Worm (Caenorhabditis elegans) whole organism, midembryonic: ENCODE data around the gene oac-11.

Source experiments
- T22C8.4 ChIP-seq: fragments of 200-800 bp; sonication (Bioruptor generic); IDR thresholded peaks from 2 replicates; pipeline ENCODE4 v1.3.6; 2022; ENCODE audit warnings: missing genetic modification characterization, missing compliant biosample characterization
- cog-1 ChIP-seq: sonication (generic microtip); optimal IDR thresholded peaks from 2 replicates; lab custom pipeline; 2016; ENCODE audit warnings: missing genetic modification characterization, missing compliant biosample characterization
- flt-1 ChIP-seq: fragments of 200-800 bp; sonication (Bioruptor generic); IDR thresholded peaks from 2 replicates; pipeline ENCODE4 v1.3.6; 2022; ENCODE audit warnings: missing genetic modification characterization, missing compliant biosample characterization
- klf-2 ChIP-seq: fragments of 200-800 bp; sonication (Bioruptor generic); conservative IDR thresholded peaks from 2 replicates; pipeline ENCODE4 v1.3.6; 2022; ENCODE audit warnings: missing genetic modification reagents, missing genetic modification characterization, missing compliant biosample characterization
- med-1 ChIP-seq: sonication (generic microtip); optimal IDR thresholded peaks from 2 replicates; lab custom pipeline; 2017; ENCODE audit warnings: missing genetic modification characterization, mild to moderate bottlenecking, missing compliant biosample characterization, antibody characterized with exemption, missing genetic modification reagents; ENCODE audit not compliant: insufficient read depth
- ref-1 ChIP-seq: fragments of 200-800 bp; sonication (Bioruptor generic); conservative IDR thresholded peaks from 2 replicates; pipeline ENCODE4 v1.3.6; 2022; ENCODE audit warnings: missing genetic modification reagents, missing genetic modification characterization, missing compliant biosample characterization
- tab-1 ChIP-seq: fragments of 200-800 bp; sonication (Bioruptor generic); IDR thresholded peaks from 2 replicates; pipeline ENCODE4 v1.3.6; 2022; ENCODE audit warnings: missing genetic modification characterization, missing compliant biosample characterization
- ztf-23 ChIP-seq: fragments of 200-800 bp; sonication (Bioruptor generic); IDR thresholded peaks from 2 replicates; pipeline ENCODE4 v1.3.6; 2022; ENCODE audit warnings: missing genetic modification reagents, missing genetic modification characterization, missing compliant biosample characterization
- ztf-29 ChIP-seq: fragments of 200-800 bp; sonication (Bioruptor generic); IDR thresholded peaks from 2 replicates; pipeline ENCODE4 v1.3.6; 2022; ENCODE audit warnings: missing genetic modification reagents, missing genetic modification characterization, missing compliant biosample characterization

Gene oac-11

DNA sequence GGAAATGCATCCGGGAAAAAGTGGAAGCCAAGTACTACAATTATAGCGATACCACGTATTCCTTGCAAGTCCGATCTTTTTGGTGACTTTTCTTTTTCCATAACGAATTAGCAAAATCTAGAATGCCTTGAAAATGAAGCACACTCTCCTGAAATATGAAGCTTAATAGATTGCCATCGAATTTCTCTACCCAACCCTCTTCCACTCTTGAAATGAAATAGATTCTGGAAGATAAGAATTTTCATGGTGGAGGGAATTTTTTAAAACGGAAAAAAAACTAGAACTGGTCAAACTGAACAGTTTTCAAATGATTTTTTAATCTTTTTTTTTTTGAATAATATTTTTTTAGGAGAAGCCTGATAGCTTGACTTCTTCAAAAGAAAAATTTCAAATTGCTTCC is at the start of gene oac-11:
TSS of gene oac-11 (minus strand) at position 101 of the 400 bp plus-strand sequence.
- TF ChIP-seq flt-1, result no peak

DNA sequence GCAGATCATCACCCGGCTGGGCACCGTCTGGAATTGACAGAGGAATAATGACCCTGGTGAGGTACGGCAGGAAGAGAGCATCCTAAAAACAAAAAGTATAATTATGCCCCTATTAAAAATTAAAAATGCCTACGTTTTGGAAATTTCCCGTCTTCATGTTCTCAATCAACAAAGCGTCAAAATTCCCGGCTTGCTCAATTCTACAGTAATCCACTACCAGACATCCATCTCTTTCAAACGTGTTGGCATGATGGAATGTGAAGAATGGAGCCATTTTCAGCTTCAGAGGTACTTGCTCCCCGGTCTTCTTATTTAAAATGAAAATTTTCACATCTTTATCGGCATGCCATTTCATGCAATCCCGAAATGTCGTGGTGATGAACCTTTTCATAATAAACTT is 48.6 kb upstream of the oac-11 start:
- TF ChIP-seq tab-1 (GFP tag; lab: Robert Waterston, UW) (no peak), flt-1 (no peak), ztf-29 (GFP tag; lab: Robert Waterston, UW) (no peak), cog-1 (tag; lab: Kevin White, UChicago) (no peak), klf-2 (GFP tag; lab: Robert Waterston, UW) (no peak), med-1 (GFP tag; lab: Kevin White, UChicago) (no peak), ref-1 (GFP tag; lab: Robert Waterston, UW) (no peak), ztf-23 (GFP tag; lab: Robert Waterston, UW) (no peak), T22C8.4 (no peak)

DNA sequence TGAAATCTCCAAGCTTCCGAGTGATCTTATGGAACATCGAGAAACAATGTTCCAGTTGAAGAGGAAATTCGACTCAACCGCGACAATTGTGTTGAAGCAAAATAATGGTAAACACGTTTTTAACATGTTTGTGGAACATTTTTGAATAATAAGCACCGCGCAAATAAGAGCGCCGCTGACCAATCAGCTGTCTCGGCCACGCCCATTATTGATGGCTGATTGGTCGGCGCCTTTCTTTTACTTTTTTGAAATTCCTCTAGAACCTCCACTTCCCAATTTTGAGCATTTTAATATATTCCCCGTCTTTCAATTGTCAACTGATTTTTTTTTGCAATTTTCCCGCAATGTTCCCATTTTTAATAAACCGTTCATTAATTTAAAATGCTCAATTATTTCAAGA is 47.4 kb upstream of the oac-11 start:
- TF ChIP-seq med-1 (GFP tag; lab: Kevin White, UChicago) (no peak), ztf-23 (GFP tag; lab: Robert Waterston, UW) (no peak), ztf-29 (GFP tag; lab: Robert Waterston, UW) (no peak), klf-2 (GFP tag; lab: Robert Waterston, UW) (no peak)

DNA sequence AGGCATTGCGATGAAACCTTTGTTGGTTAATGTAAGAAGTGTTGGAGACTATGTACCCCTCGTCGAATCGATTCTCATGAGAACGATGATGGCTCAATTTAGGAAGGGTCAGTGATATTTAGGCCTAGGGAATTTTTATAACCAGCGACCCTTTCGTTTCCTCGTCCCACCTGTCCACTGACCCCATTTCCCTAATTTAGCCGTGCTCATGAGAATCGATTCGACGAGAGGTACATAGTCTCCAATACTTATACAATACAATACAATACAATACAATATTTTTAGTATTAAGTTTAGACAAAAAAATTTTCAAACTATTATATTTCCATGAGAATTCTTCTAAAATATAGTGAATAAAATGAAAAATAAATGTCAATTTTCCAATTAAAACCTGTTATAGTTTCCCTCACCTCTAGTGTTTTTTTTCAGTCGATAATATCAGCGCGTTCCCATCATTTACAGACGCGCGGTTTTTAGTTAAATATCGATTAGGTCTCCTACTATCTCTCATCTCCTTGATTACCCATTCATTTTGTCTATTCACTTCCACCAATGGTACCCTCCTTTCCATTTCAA is 46.0 kb upstream of the oac-11 start, which contains the start of the genes F53C3.11 and fbxb-103:
TSS of gene F53C3.11 (minus strand) at position 101 of the 576 bp plus-strand sequence.
TSS of gene fbxb-103 (plus strand) at position 526 of the 576 bp plus-strand sequence.
- TF ChIP-seq ref-1 (GFP tag; lab: Robert Waterston, UW), result no peak
- no peak for TF ChIP-seq ztf-23 (GFP tag; lab: Robert Waterston, UW)

DNA sequence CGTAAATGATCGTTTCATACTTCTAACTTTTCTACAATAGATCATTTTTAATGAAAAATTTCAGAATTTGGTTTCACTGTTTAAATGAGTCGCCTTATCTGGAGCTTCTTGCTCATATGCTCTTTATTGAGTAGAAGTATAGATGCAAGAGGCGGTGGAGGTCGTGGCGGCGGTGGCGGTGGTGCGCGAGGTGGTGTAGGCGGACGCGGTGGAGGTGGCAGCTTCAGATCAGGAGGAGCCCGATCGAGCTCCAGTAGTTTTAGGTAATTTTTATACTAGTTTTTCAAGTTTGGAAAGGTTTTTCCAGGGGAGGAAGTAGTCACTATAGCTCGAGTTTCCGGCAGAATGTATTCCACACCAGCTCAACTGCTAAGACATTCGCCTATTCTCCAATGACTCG is 42.1 kb upstream of the oac-11 start, which contains the start of gene F53C3.3:
TSS of gene F53C3.3 (plus strand) at position 59 of the 400 bp plus-strand sequence.
- no peak for TF ChIP-seq flt-1
- TF ChIP-seq klf-2 (GFP tag; lab: Robert Waterston, UW), result no peak
- no peak for TF ChIP-seq tab-1 (GFP tag; lab: Robert Waterston, UW)
- TF ChIP-seq ztf-29 (GFP tag; lab: Robert Waterston, UW), result no peak
- no peak for TF ChIP-seq med-1 (GFP tag; lab: Kevin White, UChicago)
- no peak for TF ChIP-seq ztf-23 (GFP tag; lab: Robert Waterston, UW)
- no peak for TF ChIP-seq ref-1 (GFP tag; lab: Robert Waterston, UW)
- no peak for TF ChIP-seq cog-1 (tag; lab: Kevin White, UChicago)
- TF ChIP-seq T22C8.4, result no peak

DNA sequence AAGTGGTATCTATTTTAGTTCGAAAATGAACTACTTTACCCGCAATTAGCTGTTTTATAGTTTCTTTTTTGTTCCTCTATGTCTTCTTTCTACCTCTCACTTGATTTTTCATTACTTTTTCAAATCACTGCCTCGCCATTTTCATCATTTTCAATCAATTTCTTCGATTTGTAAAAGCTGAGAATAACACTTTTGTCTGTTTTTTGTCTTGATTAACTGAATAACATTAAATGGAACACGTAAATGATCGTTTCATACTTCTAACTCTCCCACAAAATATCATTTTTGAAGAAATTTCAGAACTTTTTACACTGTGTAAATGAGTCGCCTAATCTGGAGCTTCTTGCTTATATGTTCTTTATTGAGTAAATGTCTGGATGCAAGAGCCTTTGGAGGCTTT is 40.4 kb upstream of the oac-11 start, which contains the start of gene F53C3.4:
TSS of gene F53C3.4 (plus strand) at position 301 of the 400 bp plus-strand sequence.
- TF ChIP-seq flt-1 (no peak), ref-1 (GFP tag; lab: Robert Waterston, UW) (no peak), cog-1 (tag; lab: Kevin White, UChicago) (no peak), ztf-23 (GFP tag; lab: Robert Waterston, UW) (no peak), klf-2 (GFP tag; lab: Robert Waterston, UW) (no peak), med-1 (GFP tag; lab: Kevin White, UChicago) (no peak), tab-1 (GFP tag; lab: Robert Waterston, UW) (no peak), ztf-29 (GFP tag; lab: Robert Waterston, UW) (no peak), T22C8.4 (no peak)

DNA sequence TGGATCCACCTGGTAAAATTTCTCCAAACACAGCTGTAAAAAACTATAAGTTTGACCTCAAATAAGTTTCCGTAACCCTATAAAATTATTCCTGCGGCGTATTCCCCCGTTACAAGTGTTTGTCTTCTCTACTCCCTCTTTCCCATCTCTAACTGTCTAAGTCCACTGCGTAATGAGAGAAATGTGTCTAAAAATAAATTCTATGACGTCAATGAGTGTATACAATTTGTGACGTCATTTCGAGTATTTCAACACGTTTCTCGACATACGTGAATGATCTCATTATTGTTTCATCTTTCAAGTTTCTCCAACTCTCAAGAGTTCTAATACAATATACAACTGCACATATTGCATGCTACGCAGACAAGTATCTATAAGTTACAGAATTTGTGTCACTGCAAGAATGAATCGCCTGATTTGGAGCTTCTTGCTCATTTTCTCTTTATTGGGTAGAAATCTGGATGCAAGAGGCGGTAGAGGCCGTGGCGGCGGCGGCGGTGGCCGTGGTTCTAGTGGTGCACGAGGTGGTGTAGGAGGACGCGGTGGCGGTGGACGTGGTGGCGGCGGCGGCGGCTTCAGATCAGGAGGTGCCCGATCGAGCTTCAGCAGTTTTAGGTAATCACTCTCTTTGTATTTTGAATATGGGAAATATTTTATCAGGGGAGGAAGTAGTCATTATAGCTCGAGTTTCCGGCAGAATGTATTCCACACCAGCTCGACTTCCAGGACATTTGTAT is 37.2 kb upstream of the oac-11 start, which contains the start of gene F53C3.6:
TSS of gene F53C3.6 (plus strand) at position 385 of the 737 bp plus-strand sequence.
- TF ChIP-seq cog-1 (tag; lab: Kevin White, UChicago) (peak; percentile 32), med-1 (GFP tag; lab: Kevin White, UChicago) (no peak), ztf-23 (GFP tag; lab: Robert Waterston, UW) (no peak), ztf-29 (GFP tag; lab: Robert Waterston, UW) (no peak), flt-1 (peak; percentile 31; the same call in 1 of the 2 replicates)

DNA sequence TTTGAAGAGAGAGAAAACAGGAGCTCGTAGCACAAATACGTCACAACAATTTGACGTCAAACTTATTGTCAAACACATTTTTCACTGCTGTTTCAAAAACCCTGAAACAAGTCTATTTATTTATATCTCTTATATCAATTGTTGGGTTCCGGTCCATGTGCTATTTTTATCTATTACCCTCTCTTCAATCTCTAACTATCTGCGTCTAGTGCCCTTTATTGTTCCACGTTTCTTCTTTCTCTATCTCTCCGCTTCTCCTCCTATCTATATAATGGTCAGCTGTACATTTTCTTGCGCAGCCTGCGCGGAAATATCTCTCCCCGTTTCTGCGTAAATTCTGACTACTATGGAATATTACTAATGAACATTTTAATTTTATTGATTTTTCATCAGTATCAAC is 36.2 kb upstream of the oac-11 start:
- TF ChIP-seq ref-1 (GFP tag; lab: Robert Waterston, UW), result no peak
- TF ChIP-seq cog-1 (tag; lab: Kevin White, UChicago), result peak; percentile 71

DNA sequence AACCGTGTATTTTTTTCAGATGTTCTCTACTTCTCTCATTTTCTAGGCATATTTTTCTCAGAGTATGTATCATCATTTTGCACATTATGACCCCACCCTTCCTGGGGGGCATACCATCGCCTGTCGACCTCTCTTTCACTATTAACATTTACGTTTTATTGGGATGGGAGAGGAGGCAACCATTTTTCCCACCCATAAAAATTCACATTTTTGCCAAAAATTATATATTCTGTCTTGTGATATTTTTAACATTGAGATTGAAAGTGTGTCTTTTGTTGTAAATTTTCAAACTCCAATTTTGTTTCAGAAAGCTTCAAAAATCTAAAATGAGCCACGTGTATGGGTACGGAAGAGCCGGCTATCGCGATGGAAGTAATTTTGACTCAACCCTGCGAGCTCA is 34.0 kb upstream of the oac-11 start, which contains the start of gene F53C3.7:
TSS of gene F53C3.7 (plus strand) at position 301 of the 400 bp plus-strand sequence.
- TF ChIP-seq tab-1 (GFP tag; lab: Robert Waterston, UW) (no peak), T22C8.4 (no peak), ztf-23 (GFP tag; lab: Robert Waterston, UW) (no peak), med-1 (GFP tag; lab: Kevin White, UChicago) (no peak), ref-1 (GFP tag; lab: Robert Waterston, UW) (no peak)

DNA sequence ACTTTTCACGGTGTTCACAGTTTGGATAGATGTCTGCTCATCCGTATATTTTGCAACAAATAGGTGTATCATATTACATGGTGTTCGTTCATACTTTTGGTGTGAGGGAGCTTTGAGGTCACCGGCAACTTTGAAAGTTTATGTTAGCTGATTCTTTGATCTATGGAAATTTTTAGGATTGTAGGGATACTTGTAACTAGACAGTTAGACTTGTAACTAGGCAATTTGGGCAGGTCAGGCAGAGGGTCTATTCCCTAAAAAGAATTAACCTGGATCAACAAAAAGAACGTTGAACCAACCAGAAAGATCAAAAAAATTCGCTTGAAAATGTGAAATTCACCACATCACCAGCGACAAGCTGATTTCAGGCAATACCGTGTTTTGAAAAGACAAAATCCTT is 33.2 kb upstream of the oac-11 start:
- TF ChIP-seq tab-1 (GFP tag; lab: Robert Waterston, UW) (no peak), ztf-23 (GFP tag; lab: Robert Waterston, UW) (no peak), med-1 (GFP tag; lab: Kevin White, UChicago) (no peak), flt-1 (no peak), ztf-29 (GFP tag; lab: Robert Waterston, UW) (no peak), cog-1 (tag; lab: Kevin White, UChicago) (no peak)
